Worm (Caenorhabditis elegans): ENCODE data around the gene F56C4.2.

DNA sequence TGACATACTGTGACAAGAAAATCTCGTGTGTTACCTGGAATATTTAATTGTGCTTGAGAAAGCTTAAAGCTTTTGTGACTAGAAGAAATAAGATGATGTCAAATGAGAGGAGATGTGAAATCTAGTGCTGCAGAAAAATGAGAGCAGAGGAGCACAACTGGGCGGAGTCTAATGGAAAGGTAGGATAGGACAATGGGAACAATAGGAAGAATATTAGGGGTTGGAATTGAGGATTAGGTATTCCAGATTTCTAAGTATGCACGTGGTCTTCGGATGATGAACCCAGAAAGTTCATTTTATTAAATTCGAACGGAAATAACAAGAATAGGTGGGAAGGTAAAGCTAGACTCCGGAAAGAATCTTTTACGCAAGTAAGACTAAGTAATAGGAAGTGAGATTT, 45.5 kb upstream of the F56C4.2 start, which contains the start of gene C43F9.7:
- TF ChIP-seq him-1 (tag; optimal IDR thresholded peaks at IDR 0.05) (no peak), W03F9.2 (tag; optimal IDR thresholded peaks at IDR 0.05) (no peak), dao-5 (tag; optimal IDR thresholded peaks at IDR 0.05) (no peak)

Measured in whole organism, L4/young adult.